Worm (Caenorhabditis elegans): ENCODE measurements around the gene col-118.

DNA sequence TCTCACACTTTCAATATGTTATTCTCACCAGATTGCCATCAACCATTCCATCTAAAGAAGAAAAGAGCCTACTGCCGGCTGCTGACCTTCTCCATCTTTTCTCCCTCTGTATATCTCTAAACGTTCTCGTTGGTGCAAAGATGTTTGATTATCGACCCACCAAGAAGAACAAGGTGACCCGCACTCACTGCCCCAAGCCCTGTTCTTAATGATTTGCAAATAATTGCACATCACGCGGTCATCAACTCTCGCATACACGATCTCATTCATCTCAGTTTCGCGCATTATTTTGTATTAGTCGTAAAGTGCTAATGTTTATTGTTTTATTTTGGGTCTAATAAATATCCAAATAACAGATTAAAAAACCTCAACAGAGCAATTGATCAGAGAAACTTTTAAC lies 28.5 kb upstream of the col-118 start:
- no peak for TF ChIP-seq daf-8 (GFP tag; IDR thresholded peaks at IDR 0.05)
- no peak for TF ChIP-seq ceh-20 (GFP tag; IDR thresholded peaks at IDR 0.05)
- no peak for TF ChIP-seq mdl-1 (tag; optimal IDR thresholded peaks at IDR 0.05)
- no peak for TF ChIP-seq hmg-1.1 (GFP tag; IDR thresholded peaks at IDR 0.05)
- no peak for TF ChIP-seq unc-62 (GFP tag; optimal IDR thresholded peaks at IDR 0.05 in 1 of 2)
- TF ChIP-seq unc-62 (tag; optimal IDR thresholded peaks at IDR 0.05) = no peak
- TF ChIP-seq ama-1 (optimal IDR thresholded peaks at IDR 0.05) = no peak
- TF ChIP-seq F10B5.3 (tag; optimal IDR thresholded peaks at IDR 0.05) = no peak
- TF ChIP-seq fkh-10 (GFP tag; optimal IDR thresholded peaks at IDR 0.05) = no peak
- no peak for TF ChIP-seq nhr-76 (tag; optimal IDR thresholded peaks at IDR 0.05)
- no peak for TF ChIP-seq snpc-4 (tag; optimal IDR thresholded peaks at IDR 0.05)
